Worm (Caenorhabditis elegans) whole organism, early embryonic: ENCODE results near the gene K01D12.8.

Experiments used
- F13C5.2 ChIP-seq: sonication (generic microtip); optimal IDR thresholded peaks from 2 replicates; lab custom pipeline; 2017; ENCODE audit warnings: mild to moderate bottlenecking, missing genetic modification characterization, inconsistent platforms, missing compliant biosample characterization
- ama-1 ChIP-seq: fragments of 150-350 bp; optimal IDR thresholded peaks from 2 replicates; lab custom pipeline; 2014
- ceh-13 ChIP-seq: fragments of 200-800 bp; sonication (Bioruptor generic); optimal IDR thresholded peaks from 2 replicates; lab custom pipeline; 2018; ENCODE audit warnings: mild to moderate bottlenecking, missing genetic modification characterization, missing compliant biosample characterization
- ceh-36 ChIP-seq: sonication (generic microtip); optimal IDR thresholded peaks from 2 replicates; lab custom pipeline; 2016; ENCODE audit warnings: missing genetic modification characterization, inconsistent platforms, missing compliant biosample characterization
- flt-1 ChIP-seq: fragments of 200-800 bp; sonication (Bioruptor generic); IDR thresholded peaks from 2 replicates; pipeline ENCODE4 v1.3.6; 2022; ENCODE audit warnings: missing genetic modification characterization, missing compliant biosample characterization
- hmbx-1 ChIP-seq: sonication (generic microtip); optimal IDR thresholded peaks from 2 replicates; lab custom pipeline; 2016; ENCODE audit warnings: mild to moderate bottlenecking, missing genetic modification characterization, missing compliant biosample characterization
- hmg-4 ChIP-seq: fragments of 200-800 bp; sonication (Bioruptor generic); optimal IDR thresholded peaks from 2 replicates; lab custom pipeline; 2018; ENCODE audit warnings: mild to moderate bottlenecking, missing genetic modification characterization, missing compliant biosample characterization
- sea-1 ChIP-seq: fragments of 200-800 bp; sonication (Bioruptor generic); conservative IDR thresholded peaks from 2 replicates; pipeline ENCODE4 v1.3.6; 2022; ENCODE audit warnings: missing genetic modification characterization, missing compliant biosample characterization
- tbx-11 ChIP-seq: fragments of 200-800 bp; sonication (Bioruptor generic); IDR thresholded peaks from 2 replicates; pipeline ENCODE4 v1.3.6; 2022; ENCODE audit warnings: missing genetic modification characterization, missing compliant biosample characterization
- tbx-37 ChIP-seq: fragments of 200-800 bp; sonication (Bioruptor generic); conservative IDR thresholded peaks from 2 replicates; pipeline ENCODE4 v1.3.6; 2022; ENCODE audit warnings: missing genetic modification reagents, missing genetic modification characterization, missing compliant biosample characterization
- tra-4 ChIP-seq: sonication (generic microtip); optimal IDR thresholded peaks from 2 replicates; lab custom pipeline; 2017; ENCODE audit warnings: missing genetic modification characterization, missing compliant biosample characterization

ce11 chrV:12369437-12369836 lies 33.0 kb upstream of the K01D12.8 start, which contains the start of gene gcy-13:
- TF ChIP-seq tbx-37 (GFP tag; lab: Robert Waterston, UW) (no peak), sea-1 (no peak), flt-1 (GFP tag; lab: Robert Waterston, UW) (no peak), ceh-13 (GFP tag; lab: Kevin White, UChicago) (no peak), ceh-36 (tag; lab: Kevin White, UChicago) (no peak), tbx-11 (GFP tag; lab: Robert Waterston, UW) (no peak), F13C5.2 (tag; lab: Kevin White, UChicago) (no peak), ama-1 (no peak), hmg-4 (GFP tag; lab: Kevin White, UChicago) (no peak), tra-4 (tag; lab: Kevin White, UChicago) (no peak), hmbx-1 (no peak)
